Worm (Caenorhabditis elegans) whole organism, L2 larva: ENCODE measurements around the gene unc-18.

Experiments used
- ceh-16 ChIP-seq: fragments of 150-350 bp; optimal IDR thresholded peaks from 2 replicates; lab custom pipeline; 2014; ENCODE audit warnings: missing biosample characterization, missing genetic modification characterization
- nhr-10 ChIP-seq: sonication (generic microtip); optimal IDR thresholded peaks from 2 replicates; lab custom pipeline; 2017; ENCODE audit warnings: missing biosample characterization, missing genetic modification characterization
- nhr-11 ChIP-seq: fragments of 150-350 bp; optimal IDR thresholded peaks from 2 replicates; lab custom pipeline; 2014; ENCODE audit warnings: missing biosample characterization, missing genetic modification characterization
- nhr-12 ChIP-seq: fragments of 150-350 bp; optimal IDR thresholded peaks from 2 replicates; lab custom pipeline; 2014; ENCODE audit warnings: missing biosample characterization, missing genetic modification characterization
- nhr-237 ChIP-seq: fragments of 150-350 bp; optimal IDR thresholded peaks from 2 replicates; lab custom pipeline; 2014; ENCODE audit warnings: missing biosample characterization, missing genetic modification characterization
- nhr-77 ChIP-seq: fragments of 150-350 bp; optimal IDR thresholded peaks from 2 replicates; lab custom pipeline; 2014; ENCODE audit warnings: missing biosample characterization, missing genetic modification characterization
- skn-1 ChIP-seq: sonication (generic microtip); optimal IDR thresholded peaks from 2 replicates; lab custom pipeline; 2017; ENCODE audit warnings: missing biosample characterization, missing genetic modification characterization
- unc-39 ChIP-seq: fragments of 150-350 bp; optimal IDR thresholded peaks from 2 replicates; lab custom pipeline; 2014; ENCODE audit warnings: missing biosample characterization, missing genetic modification characterization
- unc-55 ChIP-seq: fragments of 150-350 bp; sonication (generic microtip); optimal IDR thresholded peaks from 3 replicates; lab custom pipeline; 2014; ENCODE audit warnings: missing biosample characterization, missing genetic modification reagents, missing genetic modification characterization
- unc-62 ChIP-seq: fragments of 150-350 bp; optimal IDR thresholded peaks from 2 replicates; lab custom pipeline; 2014; ENCODE audit warnings: missing biosample characterization, missing genetic modification reagents, missing genetic modification characterization
- ztf-11 ChIP-seq: sonication (generic microtip); optimal IDR thresholded peaks from 2 replicates; lab custom pipeline; 2017; ENCODE audit warnings: missing biosample characterization, missing genetic modification characterization

- TF ChIP-seq nhr-12 (tag; lab: Kevin White, UChicago) (no peak), unc-55 (GFP tag; lab: Kevin White, UChicago) (no peak), nhr-10 (tag; lab: Kevin White, UChicago) (no peak), unc-39 (tag; lab: Kevin White, UChicago) (no peak), ztf-11 (tag; lab: Kevin White, UChicago) (no peak), nhr-11 (no peak), nhr-77 (no peak), nhr-237 (tag; lab: Kevin White, UChicago) (no peak), unc-62 (GFP tag; lab: Kevin White, UChicago) (no peak), ceh-16 (tag; lab: Kevin White, UChicago) (no peak), skn-1 (tag; lab: Kevin White, UChicago) (no peak)
These were observed 27.9 kb downstream of the unc-18 start, which contains the start of gene K09F5.4 for ce11 chrX:7710643-7711042.
